Fruit fly (Drosophila melanogaster) whole organism, embryonic: ENCODE measurements around the gene shd.

Experiments
- Blimp-1 ChIP-seq: fragments of 200-800 bp; sonication (Bioruptor generic); optimal IDR thresholded peaks from 3 replicates; lab custom pipeline; 2018; ENCODE audit warnings: missing biosample characterization, missing genetic modification characterization, mild to moderate bottlenecking, moderate library complexity, missing genetic modification reagents
- CG11085 ChIP-seq: fragments of 200-800 bp; sonication (Bioruptor generic); IDR thresholded peaks from 2 replicates; pipeline ENCODE4 v1.3.6; 2022; ENCODE audit warnings: missing biosample characterization, missing genetic modification characterization
- CG11560 ChIP-seq: fragments of 200-800 bp; sonication (Bioruptor generic); IDR thresholded peaks from 3 replicates; pipeline ENCODE4 v1.3.6; 2022; ENCODE audit warnings: missing biosample characterization, missing genetic modification characterization
- CG12769 ChIP-seq: fragments of 200-800 bp; sonication (Bioruptor generic); optimal IDR thresholded peaks from 2 replicates; lab custom pipeline; 2019; ENCODE audit warnings: missing biosample characterization, mild to moderate bottlenecking, missing genetic modification characterization, moderate library complexity
- CG13424 ChIP-seq: fragments of 200-800 bp; sonication (Bioruptor generic); optimal IDR thresholded peaks from 2 replicates; lab custom pipeline; 2019; ENCODE audit warnings: missing biosample characterization, mild to moderate bottlenecking, missing genetic modification characterization, moderate library complexity
- CG13775 ChIP-seq: fragments of 200-800 bp; sonication (Bioruptor generic); optimal IDR thresholded peaks from 3 replicates; lab custom pipeline; 2017; ENCODE audit warnings: missing biosample characterization, mild to moderate bottlenecking, missing genetic modification characterization
- CG14667 ChIP-seq: fragments of 200-800 bp; sonication (Bioruptor generic); IDR thresholded peaks from 2 replicates; pipeline ENCODE4 v1.3.6; 2022; ENCODE audit warnings: missing biosample characterization, missing genetic modification characterization
- CG14860 ChIP-seq: fragments of 200-800 bp; sonication (Bioruptor generic); IDR thresholded peaks from 3 replicates; pipeline ENCODE4 v1.3.6; 2022; ENCODE audit warnings: missing biosample characterization, missing genetic modification characterization; ENCODE audit not compliant: partially characterized antibody
- CG15269 ChIP-seq: fragments of 200-800 bp; sonication (Bioruptor generic); optimal IDR thresholded peaks from 2 replicates; lab custom pipeline; 2018; ENCODE audit warnings: missing biosample characterization, mild to moderate bottlenecking, missing genetic modification characterization, moderate library complexity
- CG17829 ChIP-seq: fragments of 200-800 bp; optimal IDR thresholded peaks from 2 replicates; lab custom pipeline; 2019; ENCODE audit warnings: missing biosample characterization, mild to moderate bottlenecking, missing genetic modification characterization, moderate library complexity
- CG1792 ChIP-seq: fragments of 200-800 bp; sonication (Bioruptor generic); optimal IDR thresholded peaks from 2 replicates; lab custom pipeline; 2016; ENCODE audit warnings: missing biosample characterization, missing genetic modification characterization
- CG2120 ChIP-seq: fragments of 200-800 bp; sonication (Bioruptor generic); optimal IDR thresholded peaks from 3 replicates; lab custom pipeline; 2016; ENCODE audit warnings: missing biosample characterization, missing genetic modification characterization
- CG2712 ChIP-seq: fragments of 200-800 bp; optimal IDR thresholded peaks from 3 replicates; lab custom pipeline; 2019; ENCODE audit warnings: missing biosample characterization, mild to moderate bottlenecking, missing genetic modification characterization, moderate library complexity
- CG2875 ChIP-seq: fragments of 200-800 bp; sonication (Bioruptor generic); optimal IDR thresholded peaks from 2 replicates; lab custom pipeline; 2017; ENCODE audit warnings: missing biosample characterization, mild to moderate bottlenecking, missing genetic modification characterization, missing genetic modification reagents
- CG3281 ChIP-seq: fragments of 200-800 bp; sonication (Bioruptor generic); optimal IDR thresholded peaks from 3 replicates; lab custom pipeline; 2017; ENCODE audit warnings: missing biosample characterization, mild to moderate bottlenecking, missing genetic modification characterization
- CG34376 ChIP-seq: fragments of 200-800 bp; sonication (Bioruptor generic); optimal IDR thresholded peaks from 2 replicates; lab custom pipeline; 2018; ENCODE audit warnings: missing biosample characterization, mild to moderate bottlenecking, missing genetic modification characterization
- CG5180 ChIP-seq: fragments of 200-800 bp; sonication (Bioruptor generic); optimal IDR thresholded peaks from 3 replicates; lab custom pipeline; 2017; ENCODE audit warnings: missing biosample characterization, missing genetic modification characterization, mild to moderate bottlenecking, moderate library complexity, missing genetic modification reagents
- CG6813 ChIP-seq: fragments of 200-800 bp; sonication (Bioruptor generic); optimal IDR thresholded peaks from 2 replicates; lab custom pipeline; 2017; ENCODE audit warnings: missing biosample characterization, missing genetic modification characterization, mild to moderate bottlenecking, moderate library complexity, missing genetic modification reagents
- CG7839 ChIP-seq: fragments of 200-800 bp; sonication (Bioruptor generic); optimal IDR thresholded peaks from 3 replicates; lab custom pipeline; 2018; ENCODE audit warnings: missing biosample characterization, mild to moderate bottlenecking, missing genetic modification characterization, moderate library complexity
- CoRest ChIP-seq: fragments of 200-800 bp; sonication (Bioruptor generic); optimal IDR thresholded peaks from 3 replicates; lab custom pipeline; 2018; ENCODE audit warnings: missing biosample characterization, mild to moderate bottlenecking, missing genetic modification characterization, moderate library complexity
- D19B ChIP-seq: fragments of 200-800 bp; sonication (Bioruptor generic); optimal IDR thresholded peaks from 2 replicates; lab custom pipeline; 2017; ENCODE audit warnings: missing biosample characterization, mild to moderate bottlenecking, missing genetic modification characterization
- Dek ChIP-seq: fragments of 200-800 bp; sonication (Bioruptor generic); optimal IDR thresholded peaks from 3 replicates; lab custom pipeline; 2019; ENCODE audit warnings: missing biosample characterization, mild to moderate bottlenecking, missing genetic modification characterization, moderate library complexity
- Ets65A ChIP-seq: fragments of 200-800 bp; sonication (Bioruptor generic); peaks from one replicate; lab custom pipeline; 2016; ENCODE audit warnings: missing biosample characterization, missing genetic modification characterization
- Hr3 ChIP-seq: fragments of 200-800 bp; sonication (Bioruptor generic); optimal IDR thresholded peaks from 3 replicates; lab custom pipeline; 2016; ENCODE audit warnings: missing biosample characterization, missing genetic modification characterization
- Meics ChIP-seq: fragments of 200-800 bp; sonication (Bioruptor generic); optimal IDR thresholded peaks from 2 replicates; lab custom pipeline; 2017; ENCODE audit warnings: missing biosample characterization, mild to moderate bottlenecking, missing genetic modification characterization
- Pdp1 ChIP-seq, 2 experiments: fragments of 200-800 bp; sonication (Bioruptor generic); optimal IDR thresholded peaks; 3 replicates each; lab custom pipeline; 2016; ENCODE audit warnings: missing biosample characterization in 2 of 2, missing genetic modification characterization in 2 of 2, mild to moderate bottlenecking in 1 of 2, moderate library complexity in 1 of 2
- chinmo ChIP-seq: fragments of 200-800 bp; sonication (Bioruptor generic); IDR thresholded peaks from 4 replicates; pipeline ENCODE4 v1.3.6; 2022; ENCODE audit warnings: missing biosample characterization, missing genetic modification characterization; ENCODE audit not compliant: partially characterized antibody
- chm ChIP-seq: fragments of 200-800 bp; sonication (Bioruptor generic); IDR thresholded peaks from 2 replicates; pipeline ENCODE4 v1.3.6; 2022; ENCODE audit warnings: missing biosample characterization, missing genetic modification characterization
- en ChIP-seq: fragments of 200-800 bp; sonication (Bioruptor generic); optimal IDR thresholded peaks from 2 replicates; lab custom pipeline; 2016; ENCODE audit warnings: missing biosample characterization, missing genetic modification characterization
- ftz-f1 ChIP-seq: fragments of 200-800 bp; sonication (Bioruptor generic); optimal IDR thresholded peaks from 2 replicates; lab custom pipeline; 2016; ENCODE audit warnings: missing biosample characterization, missing genetic modification characterization
- gem ChIP-seq: fragments of 200-800 bp; sonication (Bioruptor generic); optimal IDR thresholded peaks from 2 replicates; lab custom pipeline; 2019; ENCODE audit warnings: missing biosample characterization, mild to moderate bottlenecking, missing genetic modification characterization, moderate library complexity
- grau ChIP-seq: fragments of 200-800 bp; optimal IDR thresholded peaks from 3 replicates; lab custom pipeline; 2019; ENCODE audit warnings: missing biosample characterization, mild to moderate bottlenecking, missing genetic modification characterization, moderate library complexity
- jumu ChIP-seq: fragments of 200-800 bp; sonication (Bioruptor generic); optimal IDR thresholded peaks from 3 replicates; lab custom pipeline; 2016; ENCODE audit warnings: missing biosample characterization, missing genetic modification characterization
- kni ChIP-seq: fragments of 200-800 bp; sonication (Bioruptor generic); optimal IDR thresholded peaks from 3 replicates; lab custom pipeline; 2017; ENCODE audit warnings: mild to moderate bottlenecking, missing biosample characterization, missing genetic modification reagents, missing genetic modification characterization
- lab ChIP-seq: fragments of 200-800 bp; sonication (Bioruptor generic); optimal IDR thresholded peaks from 3 replicates; lab custom pipeline; 2017; ENCODE audit warnings: missing biosample characterization, missing genetic modification characterization, mild to moderate bottlenecking, moderate library complexity, missing genetic modification reagents
- maf-S ChIP-seq: fragments of 200-800 bp; sonication (Bioruptor generic); optimal IDR thresholded peaks from 2 replicates; lab custom pipeline; 2016; ENCODE audit warnings: missing biosample characterization, missing genetic modification characterization
- nau ChIP-seq: fragments of 200-800 bp; sonication (Bioruptor generic); optimal IDR thresholded peaks from 3 replicates; lab custom pipeline; 2017; ENCODE audit warnings: missing biosample characterization, mild to moderate bottlenecking, missing genetic modification characterization, missing genetic modification reagents
- oc ChIP-seq: fragments of 200-800 bp; sonication (Bioruptor generic); optimal IDR thresholded peaks from 2 replicates; lab custom pipeline; 2018; ENCODE audit warnings: missing biosample characterization, mild to moderate bottlenecking, missing genetic modification characterization, moderate library complexity
- pfk ChIP-seq: fragments of 200-800 bp; sonication (Bioruptor generic); optimal IDR thresholded peaks from 2 replicates; lab custom pipeline; 2018; ENCODE audit warnings: missing biosample characterization, mild to moderate bottlenecking, missing genetic modification characterization, moderate library complexity
- pros ChIP-seq: fragments of 200-800 bp; sonication (Bioruptor generic); optimal IDR thresholded peaks from 3 replicates; lab custom pipeline; 2019; ENCODE audit warnings: missing biosample characterization, mild to moderate bottlenecking, missing genetic modification characterization, moderate library complexity
- sc ChIP-seq, 3 experiments: fragments of >200 bp in 2 of 3; fragments of 200-800 bp in 1 of 3; sonication (Bioruptor generic) in 1 of 3; optimal IDR thresholded peaks; 2 replicates in 2 of 3; 3 replicates in 1 of 3; lab custom pipeline; 2017; ENCODE audit warnings: mild to moderate bottlenecking in 1 of 3, missing biosample characterization in 1 of 3, missing genetic modification characterization in 1 of 3, missing genetic modification reagents in 1 of 3
- vvl ChIP-seq: fragments of 200-800 bp; sonication (Bioruptor generic); IDR thresholded peaks from 2 replicates; pipeline ENCODE4 v1.3.6; 2022; ENCODE audit warnings: missing biosample characterization, missing genetic modification characterization

shd gene

dm6 chr3L:14616085-14617026, 2.1 kb downstream of the shd start (continued):
- no peak for TF ChIP-seq sc (optimal IDR thresholded peaks at IDR 0.05; lab: Kevin White, UChicago)
- TF ChIP-seq sc (GFP tag; optimal IDR thresholded peaks at IDR 0.05; lab: Kevin White, UChicago), result no peak
- TF ChIP-seq nau (GFP tag; lab: Kevin White, UChicago), result no peak
- TF ChIP-seq vvl (GFP tag; lab: Robert Waterston, UW), result peak; percentile 16; the same call in 1 of the 2 replicates
- TF ChIP-seq CG2712 (tag; lab: Kevin White, UChicago), result peak; percentile 23
- no peak for TF ChIP-seq oc (tag; lab: Kevin White, UChicago)
- no peak for TF ChIP-seq CG11085 (GFP tag; lab: Robert Waterston, UW)
- TF ChIP-seq D19B (GFP tag; lab: Kevin White, UChicago), result peak; percentile 5
- peak; percentile 22 for TF ChIP-seq CG15269 (tag; lab: Kevin White, UChicago)
- TF ChIP-seq CG13775 (GFP tag; lab: Kevin White, UChicago), result peak; percentile 24
- no peak for TF ChIP-seq CG1792 (GFP tag; lab: Kevin White, UChicago)
- no peak for TF ChIP-seq CG34376 (GFP tag; lab: Kevin White, UChicago)
- TF ChIP-seq CoRest, result peak; percentile 25
- no peak for TF ChIP-seq ftz-f1 (GFP tag; lab: Kevin White, UChicago)
- peak; percentile 31 for TF ChIP-seq CG7839 (tag; lab: Kevin White, UChicago)
- TF ChIP-seq maf-S, result no peak
- TF ChIP-seq CG2120, result peak; percentile 9
- peak; percentile 75; the same call in 2 of the 4 replicates for TF ChIP-seq chinmo (GFP tag; lab: Robert Waterston, UW)
- no peak for TF ChIP-seq Dek
- no peak for TF ChIP-seq CG6813 (GFP tag; lab: Kevin White, UChicago)
- no peak for TF ChIP-seq jumu (GFP tag; lab: Kevin White, UChicago)
- TF ChIP-seq grau (tag; lab: Kevin White, UChicago), result peak; percentile 51
- no peak for TF ChIP-seq CG11560 (tag; lab: Robert Waterston, UW)
- peak; percentile 17 for TF ChIP-seq CG3281 (GFP tag; lab: Kevin White, UChicago)
- no peak for TF ChIP-seq chm (GFP tag; lab: Robert Waterston, UW)
- TF ChIP-seq en (GFP tag; lab: Kevin White, UChicago), result no peak
- peak; percentile 15 for TF ChIP-seq CG13424 (tag; lab: Kevin White, UChicago)
- TF ChIP-seq Meics (GFP tag; lab: Kevin White, UChicago), result peak; percentile 24
- TF ChIP-seq Blimp-1, result peak; percentile 43
- peak; percentile 51 for TF ChIP-seq gem (tag; lab: Kevin White, UChicago)
- peak; percentile 59 for TF ChIP-seq lab (GFP tag; lab: Kevin White, UChicago)
- peak; percentile 40 for TF ChIP-seq CG12769 (tag; lab: Kevin White, UChicago)
- TF ChIP-seq pfk, result no peak

- TF ChIP-seq Blimp-1, result peak; percentile 86
- TF ChIP-seq CG5180 (GFP tag; lab: Kevin White, UChicago), result no peak
- no peak for TF ChIP-seq Hr3 (GFP tag; lab: Kevin White, UChicago)
- peak; percentile 58 for TF ChIP-seq kni (GFP tag; lab: Kevin White, UChicago)
- TF ChIP-seq CG17829 (tag; lab: Kevin White, UChicago), result peak; percentile 90
- no peak for TF ChIP-seq CG14667
- TF ChIP-seq Ets65A (GFP tag; lab: Kevin White, UChicago), result no peak
- peak; percentile 74 for TF ChIP-seq pros (GFP tag; lab: Kevin White, UChicago)
- TF ChIP-seq chinmo (GFP tag; lab: Robert Waterston, UW), result 0 out of 4 replicates have a peak, but pooled peaks have one; percentile 37
- no peak for TF ChIP-seq CG2875 (GFP tag; lab: Kevin White, UChicago)
- TF ChIP-seq Pdp1 (GFP tag; optimal IDR thresholded peaks at IDR 0.05; lab: Kevin White, UChicago), result peak in 1 of 2 experiments; percentile 89
- no peak for TF ChIP-seq CG14860 (GFP tag; lab: Robert Waterston, UW)
- TF ChIP-seq, all 482 proteins: peak for 6
These were observed 3.4 kb downstream of the shd start for dm6 chr3L:14617511-14618217.
